Worm (Caenorhabditis elegans): Measurements from ENCODE around the gene col-34.

DNA sequence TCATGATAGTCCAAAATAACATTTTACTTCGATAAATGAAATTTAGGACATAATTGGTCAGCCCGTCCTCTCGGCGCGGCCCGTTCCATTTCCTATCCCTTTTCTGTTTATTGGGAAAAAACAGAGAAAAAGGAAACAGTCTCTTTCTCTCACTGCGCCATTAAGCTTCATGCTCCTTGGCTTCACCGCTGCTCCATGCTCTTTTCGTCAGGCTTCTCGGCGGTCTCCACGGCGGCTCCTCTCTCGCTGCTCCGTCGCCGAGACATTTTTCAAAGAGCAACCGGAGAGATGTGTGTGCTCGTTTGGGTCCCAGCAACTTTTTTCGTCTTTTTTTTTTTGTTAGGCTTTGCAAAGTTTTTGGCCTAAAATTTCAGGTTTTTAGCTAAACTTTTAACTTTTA is 33.5 kb downstream of the col-34 start:
- TF ChIP-seq W03F9.2 (tag; optimal IDR thresholded peaks at IDR 0.05) (no peak), him-1 (tag; optimal IDR thresholded peaks at IDR 0.05) (peak; percentile 27)
